Fruit fly (Drosophila melanogaster) whole organism, embryonic: ENCODE measurements around the gene RpS14a.

Experiments used
- BEAF-32 ChIP-seq: fragments of 200-800 bp; sonication (Bioruptor generic); optimal IDR thresholded peaks from 3 replicates; lab custom pipeline; 2017; ENCODE audit warnings: missing biosample characterization, missing genetic modification characterization, mild to moderate bottlenecking, moderate library complexity, missing genetic modification reagents
- Bgb ChIP-seq: fragments of 200-800 bp; sonication (Bioruptor generic); IDR thresholded peaks from 2 replicates; pipeline ENCODE4 v1.3.6; 2022; ENCODE audit warnings: missing biosample characterization, missing genetic modification characterization; ENCODE audit not compliant: partially characterized antibody
- Blimp-1 ChIP-seq: fragments of 200-800 bp; sonication (Bioruptor generic); optimal IDR thresholded peaks from 3 replicates; lab custom pipeline; 2018; ENCODE audit warnings: missing biosample characterization, missing genetic modification characterization, mild to moderate bottlenecking, moderate library complexity, missing genetic modification reagents
- CG11085 ChIP-seq: fragments of 200-800 bp; sonication (Bioruptor generic); IDR thresholded peaks from 2 replicates; pipeline ENCODE4 v1.3.6; 2022; ENCODE audit warnings: missing biosample characterization, missing genetic modification characterization
- CG11504 ChIP-seq: fragments of 200-800 bp; sonication (Bioruptor generic); optimal IDR thresholded peaks from 3 replicates; lab custom pipeline; 2019; ENCODE audit warnings: missing biosample characterization, mild to moderate bottlenecking, missing genetic modification characterization, moderate library complexity
- CG13624 ChIP-seq: fragments of 200-800 bp; sonication (Bioruptor generic); optimal IDR thresholded peaks from 2 replicates; lab custom pipeline; 2016; ENCODE audit warnings: missing biosample characterization, missing genetic modification characterization
- CG14860 ChIP-seq: fragments of 200-800 bp; sonication (Bioruptor generic); IDR thresholded peaks from 3 replicates; pipeline ENCODE4 v1.3.6; 2022; ENCODE audit warnings: missing biosample characterization, missing genetic modification characterization; ENCODE audit not compliant: partially characterized antibody
- CG17328 ChIP-seq: fragments of 200-800 bp; sonication (Bioruptor generic); IDR thresholded peaks from 2 replicates; pipeline ENCODE4 v1.3.6; 2022; ENCODE audit warnings: missing biosample characterization, missing genetic modification characterization
- CG18619 ChIP-seq: fragments of 200-800 bp; sonication (Bioruptor generic); optimal IDR thresholded peaks from 3 replicates; lab custom pipeline; 2017; ENCODE audit warnings: missing biosample characterization, mild to moderate bottlenecking, missing genetic modification characterization
- CG30403 ChIP-seq: fragments of 200-800 bp; sonication (Bioruptor generic); optimal IDR thresholded peaks from 3 replicates; lab custom pipeline; 2016; ENCODE audit warnings: missing biosample characterization, missing genetic modification characterization
- CG31224 ChIP-seq: fragments of 200-800 bp; sonication (Bioruptor generic); IDR thresholded peaks from 2 replicates; pipeline ENCODE4 v1.3.6; 2022; ENCODE audit warnings: missing biosample characterization, missing genetic modification characterization
- CG33213 ChIP-seq: fragments of 200-800 bp; sonication (Bioruptor generic); optimal IDR thresholded peaks from 3 replicates; lab custom pipeline; 2016; ENCODE audit warnings: missing biosample characterization, missing genetic modification characterization
- CG4328 ChIP-seq: fragments of 200-800 bp; sonication (Bioruptor generic); optimal IDR thresholded peaks from 3 replicates; lab custom pipeline; 2017; ENCODE audit warnings: missing biosample characterization, missing genetic modification reagents, missing genetic modification characterization
- CG4404 ChIP-seq: fragments of 200-800 bp; sonication (Bioruptor generic); IDR thresholded peaks from 2 replicates; pipeline ENCODE4 v1.3.6; 2022; ENCODE audit warnings: missing biosample characterization, missing genetic modification characterization
- CG6254 ChIP-seq: fragments of 200-800 bp; sonication (Bioruptor generic); optimal IDR thresholded peaks from 3 replicates; lab custom pipeline; 2017; ENCODE audit warnings: mild to moderate bottlenecking, missing biosample characterization, missing genetic modification reagents, missing genetic modification characterization
- CG7786 ChIP-seq: fragments of 200-800 bp; sonication (Bioruptor generic); optimal IDR thresholded peaks from 2 replicates; lab custom pipeline; 2016; ENCODE audit warnings: missing biosample characterization, missing genetic modification characterization
- Deaf1 ChIP-seq: fragments of 200-800 bp; optimal IDR thresholded peaks from 3 replicates; lab custom pipeline; 2019; ENCODE audit warnings: missing biosample characterization, mild to moderate bottlenecking, missing genetic modification characterization, moderate library complexity
- HHEX ChIP-seq: fragments of 200-800 bp; sonication (Bioruptor generic); optimal IDR thresholded peaks from 3 replicates; lab custom pipeline; 2017; ENCODE audit warnings: missing biosample characterization, mild to moderate bottlenecking, missing genetic modification characterization, missing genetic modification reagents
- HLH4C ChIP-seq: fragments of 200-800 bp; sonication (Bioruptor generic); IDR thresholded peaks from 3 replicates; pipeline ENCODE4 v1.3.6; 2022; ENCODE audit warnings: missing biosample characterization, missing genetic modification characterization; ENCODE audit not compliant: partially characterized antibody
- Hmr ChIP-seq: fragments of 200-800 bp; sonication (Bioruptor generic); optimal IDR thresholded peaks from 3 replicates; lab custom pipeline; 2017; ENCODE audit warnings: mild to moderate bottlenecking, missing biosample characterization, missing genetic modification reagents, missing genetic modification characterization
- Jarid2 ChIP-seq: fragments of 200-800 bp; sonication (Bioruptor generic); optimal IDR thresholded peaks from 3 replicates; lab custom pipeline; 2017; ENCODE audit warnings: mild to moderate bottlenecking, missing biosample characterization, missing genetic modification reagents, missing genetic modification characterization
- MESR4 ChIP-seq: fragments of 200-800 bp; sonication (Bioruptor generic); optimal IDR thresholded peaks from 2 replicates; lab custom pipeline; 2018; ENCODE audit warnings: missing biosample characterization, mild to moderate bottlenecking, missing genetic modification characterization, moderate library complexity
- Max ChIP-seq: fragments of 200-800 bp; sonication (Bioruptor generic); optimal IDR thresholded peaks from 2 replicates; lab custom pipeline; 2016; ENCODE audit warnings: missing biosample characterization, mild to moderate bottlenecking, missing genetic modification characterization
- NFAT ChIP-seq: fragments of 200-800 bp; sonication (Bioruptor generic); IDR thresholded peaks from 2 replicates; pipeline ENCODE4 v1.3.6; 2022; ENCODE audit warnings: missing biosample characterization, missing genetic modification characterization
- az2 ChIP-seq: fragments of 200-800 bp; sonication (Bioruptor generic); optimal IDR thresholded peaks from 3 replicates; lab custom pipeline; 2016; ENCODE audit warnings: missing biosample characterization, missing genetic modification characterization
- bcd ChIP-seq: fragments of 200-800 bp; sonication (Bioruptor generic); optimal IDR thresholded peaks from 2 replicates; lab custom pipeline; 2017; ENCODE audit warnings: missing biosample characterization, mild to moderate bottlenecking, missing genetic modification characterization
- btn ChIP-seq: fragments of 200-800 bp; sonication (Bioruptor generic); optimal IDR thresholded peaks from 2 replicates; lab custom pipeline; 2016; ENCODE audit warnings: missing biosample characterization, missing genetic modification characterization
- chif ChIP-seq, 2 experiments: fragments of 200-800 bp; sonication (Bioruptor generic); optimal IDR thresholded peaks; 3 replicates each; lab custom pipeline; 2016; ENCODE audit warnings: missing biosample characterization in 2 of 2, missing genetic modification characterization in 2 of 2
- chinmo ChIP-seq: fragments of 200-800 bp; sonication (Bioruptor generic); IDR thresholded peaks from 4 replicates; pipeline ENCODE4 v1.3.6; 2022; ENCODE audit warnings: missing biosample characterization, missing genetic modification characterization; ENCODE audit not compliant: partially characterized antibody
- ems ChIP-seq: fragments of 200-800 bp; sonication (Bioruptor generic); optimal IDR thresholded peaks from 3 replicates; lab custom pipeline; 2016; ENCODE audit warnings: missing biosample characterization, missing genetic modification characterization
- eve ChIP-seq, 2 experiments: fragments of >200 bp; optimal IDR thresholded peaks; 2 replicates each; lab custom pipeline; 2017; ENCODE audit warnings: missing biosample characterization in 2 of 2, missing genetic modification characterization in 2 of 2
- ewg ChIP-seq: fragments of 200-800 bp; sonication (Bioruptor generic); optimal IDR thresholded peaks from 3 replicates; lab custom pipeline; 2017; ENCODE audit warnings: mild to moderate bottlenecking, missing biosample characterization, missing genetic modification reagents, missing genetic modification characterization
- fu2 ChIP-seq: fragments of 200-800 bp; sonication (Bioruptor generic); optimal IDR thresholded peaks from 2 replicates; lab custom pipeline; 2016; ENCODE audit warnings: missing biosample characterization, missing genetic modification characterization
- hb ChIP-seq: fragments of 200-800 bp; sonication (Bioruptor generic); IDR thresholded peaks from 3 replicates; pipeline ENCODE4 v1.3.6; 2022; ENCODE audit warnings: missing biosample characterization, missing genetic modification characterization; ENCODE audit not compliant: partially characterized antibody
- her ChIP-seq: fragments of 200-800 bp; sonication (Bioruptor generic); optimal IDR thresholded peaks from 2 replicates; lab custom pipeline; 2016; ENCODE audit warnings: missing biosample characterization, missing genetic modification characterization
- kay ChIP-seq: fragments of 200-800 bp; sonication (Bioruptor generic); optimal IDR thresholded peaks from 2 replicates; lab custom pipeline; 2016; ENCODE audit warnings: missing biosample characterization, missing genetic modification characterization
- lbe ChIP-seq: fragments of 200-800 bp; sonication (Bioruptor generic); optimal IDR thresholded peaks from 2 replicates; lab custom pipeline; 2016; ENCODE audit warnings: missing biosample characterization, mild to moderate bottlenecking, missing genetic modification characterization
- lola ChIP-seq, 3 experiments: fragments of >200 bp in 2 of 3; fragments of 200-800 bp in 1 of 3; sonication (Bioruptor generic) in 1 of 3; optimal IDR thresholded peaks; 2 replicates each; lab custom pipeline; 2017 to 2019; ENCODE audit warnings: missing biosample characterization in 3 of 3, missing genetic modification characterization in 3 of 3, mild to moderate bottlenecking in 1 of 3, moderate library complexity in 1 of 3
- mld ChIP-seq: fragments of 200-800 bp; sonication (Bioruptor generic); IDR thresholded peaks from 3 replicates; pipeline ENCODE4 v1.3.6; 2022; ENCODE audit warnings: missing biosample characterization, missing genetic modification characterization; ENCODE audit not compliant: partially characterized antibody
- slbo ChIP-seq: fragments of 200-800 bp; sonication (Bioruptor generic); IDR thresholded peaks from 2 replicates; pipeline ENCODE4 v1.3.6; 2022; ENCODE audit warnings: missing biosample characterization, missing genetic modification characterization
- sob ChIP-seq: fragments of 200-800 bp; sonication (Bioruptor generic); IDR thresholded peaks from 2 replicates; pipeline ENCODE4 v1.3.6; 2022; ENCODE audit warnings: missing biosample characterization, missing genetic modification characterization
- ssp ChIP-seq: fragments of 200-800 bp; sonication (Bioruptor generic); IDR thresholded peaks from 2 replicates; pipeline ENCODE4 v1.3.6; 2022; ENCODE audit warnings: missing biosample characterization, missing genetic modification characterization
- tgo ChIP-seq: fragments of 200-800 bp; sonication (Bioruptor generic); IDR thresholded peaks from 3 replicates; pipeline ENCODE4 v1.3.6; 2022; ENCODE audit warnings: missing biosample characterization, missing genetic modification characterization
- tin ChIP-seq: fragments of 200-800 bp; sonication (Bioruptor generic); optimal IDR thresholded peaks from 3 replicates; lab custom pipeline; 2016; ENCODE audit warnings: missing biosample characterization, missing genetic modification characterization
- tll ChIP-seq, 2 experiments: fragments of 200-800 bp in 1 of 2; fragments of >200 bp in 1 of 2; sonication (Bioruptor generic) in 1 of 2; optimal IDR thresholded peaks; 2 replicates each; lab custom pipeline; 2017 to 2019; ENCODE audit warnings: missing biosample characterization in 2 of 2, missing genetic modification characterization in 2 of 2, mild to moderate bottlenecking in 1 of 2, moderate library complexity in 1 of 2
- wdn ChIP-seq: fragments of 200-800 bp; sonication (Bioruptor generic); IDR thresholded peaks from 2 replicates; pipeline ENCODE4 v1.3.6; 2022; ENCODE audit warnings: missing biosample characterization, missing genetic modification characterization
- zfh1 ChIP-seq: fragments of 200-800 bp; sonication (Bioruptor generic); IDR thresholded peaks from 3 replicates; pipeline ENCODE4 v1.3.6; 2022; ENCODE audit warnings: missing biosample characterization, missing genetic modification characterization

RpS14a gene

dm6 chrX:7893411-7894122 is 40.0 kb upstream of the RpS14a start, which contains the start of the genes CG45089, ND-MNLL and p115 (continued):
- peak; percentile 53 for TF ChIP-seq CG13624 (GFP tag; lab: Kevin White, UChicago)
- peak; percentile 35; the same call in 1 of the 3 replicates for TF ChIP-seq hb (GFP tag; lab: Robert Waterston, UW)
- no peak for TF ChIP-seq her (GFP tag; lab: Kevin White, UChicago)
- TF ChIP-seq Bgb (GFP tag; lab: Robert Waterston, UW): peak; percentile 42
- peak; percentile 57 for TF ChIP-seq Max (GFP tag; lab: Kevin White, UChicago)
- TF ChIP-seq chif (GFP tag; optimal IDR thresholded peaks at IDR 0.05; lab: Kevin White, UChicago): peak in 1 of 2 experiments; percentile 31
- peak; percentile 73 for TF ChIP-seq slbo (GFP tag; lab: Robert Waterston, UW)
- peak; percentile 57 for TF ChIP-seq tin (GFP tag; lab: Kevin White, UChicago)
- TF ChIP-seq CG4328: peak; percentile 63
- TF ChIP-seq kay (GFP tag; lab: Kevin White, UChicago): peak; percentile 46
- TF ChIP-seq CG14860 (GFP tag; lab: Robert Waterston, UW): peak; percentile 61; the same call in 2 of the 3 replicates
- peak; percentile 10 for TF ChIP-seq ems (GFP tag; lab: Kevin White, UChicago)
- TF ChIP-seq CG17328 (GFP tag; lab: Robert Waterston, UW): 0 out of 2 replicates have a peak, but pooled peaks have one; percentile 42
- peak; percentile 18 for TF ChIP-seq HHEX
- TF ChIP-seq Hmr (GFP tag; lab: Kevin White, UChicago): peak; percentile 40
- TF ChIP-seq CG7786 (GFP tag; lab: Kevin White, UChicago): peak; percentile 11
- TF ChIP-seq CG4404 (GFP tag; lab: Robert Waterston, UW): 0 out of 2 replicates have a peak, but pooled peaks have one; percentile 28
- no peak for TF ChIP-seq Jarid2
- peak; percentile 53 for TF ChIP-seq MESR4 (GFP tag; lab: Kevin White, UChicago)
- peak; percentile 45 for TF ChIP-seq HLH4C
- peak; percentile 65 for TF ChIP-seq CG11504 (tag; lab: Kevin White, UChicago)
- TF ChIP-seq bcd (GFP tag; lab: Kevin White, UChicago): peak; percentile 35
- TF ChIP-seq Deaf1 (tag; lab: Kevin White, UChicago): peak; percentile 15
- no peak for TF ChIP-seq CG31224 (GFP tag; lab: Robert Waterston, UW)
- peak; percentile 20 for TF ChIP-seq fu2 (GFP tag; lab: Kevin White, UChicago)
- TF ChIP-seq ssp: peak; percentile 55
- no peak for TF ChIP-seq tll (GFP tag; optimal IDR thresholded peaks at IDR 0.05; lab: Kevin White, UChicago)
- 0 out of 2 replicates have a peak, but pooled peaks have one; percentile 11 for TF ChIP-seq CG11085 (GFP tag; lab: Robert Waterston, UW)
- peak; percentile 55; the same call in 1 of the 3 replicates for TF ChIP-seq zfh1
- peak; percentile 44; the same call in 1 of the 2 replicates for TF ChIP-seq NFAT (GFP tag; lab: Robert Waterston, UW)
- TF ChIP-seq ewg (GFP tag; lab: Kevin White, UChicago): peak; percentile 3
- no peak for TF ChIP-seq CG33213 (GFP tag; lab: Kevin White, UChicago)
- TF ChIP-seq tgo (GFP tag; lab: Robert Waterston, UW): peak; percentile 53; the same call in 2 of the 3 replicates
- TF ChIP-seq btn (GFP tag; lab: Kevin White, UChicago): no peak
- peak; percentile 1 for TF ChIP-seq CG6254 (GFP tag; lab: Kevin White, UChicago)
- TF ChIP-seq chinmo (GFP tag; lab: Robert Waterston, UW): no peak
- TF ChIP-seq Blimp-1 (GFP tag; lab: Kevin White, UChicago): peak; percentile 45
- no peak for TF ChIP-seq eve (GFP tag; optimal IDR thresholded peaks at IDR 0.05; lab: Kevin White, UChicago)
- peak; percentile 54 for TF ChIP-seq lbe
- peak; percentile 17 for TF ChIP-seq CG18619 (GFP tag; lab: Kevin White, UChicago)
- no peak for TF ChIP-seq mld (GFP tag; lab: Robert Waterston, UW)
- TF ChIP-seq BEAF-32: peak; percentile 75
- peak; percentile 75 for TF ChIP-seq CG30403 (GFP tag; lab: Kevin White, UChicago)
- TF ChIP-seq lola (GFP tag; optimal IDR thresholded peaks at IDR 0.05; lab: Kevin White, UChicago): peak in 1 of 3 experiments; percentile 58
- 0 out of 2 replicates have a peak, but pooled peaks have one; percentile 40 for TF ChIP-seq wdn (GFP tag; lab: Robert Waterston, UW)
- TF ChIP-seq az2 (GFP tag; lab: Kevin White, UChicago): peak; percentile 55
- TF ChIP-seq sob (GFP tag; lab: Robert Waterston, UW): peak; percentile 73
